Worm (Caenorhabditis elegans): ENCODE measurements around the gene ubc-13.

- TF ChIP-seq chd-7 (tag; optimal IDR thresholded peaks at IDR 0.05) (no peak), ama-1 (optimal IDR thresholded peaks at IDR 0.05) (no peak), ama-1 (GFP tag; optimal IDR thresholded peaks at IDR 0.05) (no peak), mcd-1 (GFP tag; IDR thresholded peaks at IDR 0.05) (no peak), Y53G8AR.9 (GFP tag; conservative IDR thresholded peaks at IDR 0.05) (no peak), unc-62 (GFP tag; optimal IDR thresholded peaks at IDR 0.05) (no peak), F57A8.1 (GFP tag; optimal IDR thresholded peaks at IDR 0.05) (no peak), ceh-40 (GFP tag; IDR thresholded peaks at IDR 0.05) (no peak), F10E7.11 (tag; optimal IDR thresholded peaks at IDR 0.05) (no peak), Y95B8A.8 (GFP tag; IDR thresholded peaks at IDR 0.05) (no peak), bed-2 (GFP tag; IDR thresholded peaks at IDR 0.05) (no peak)
Observed at ce11 chrIV:2966884-2967283, 41.4 kb upstream of the ubc-13 start.
